Fruit fly (Drosophila melanogaster) whole organism, embryonic: ENCODE measurements around the gene CG11600.
A peak's percentile ranks its signal among the peaks of the same experiment; 100 is the strongest.

Source experiments
- C15 ChIP-seq: fragments of 200-800 bp; sonication (Bioruptor generic); IDR thresholded peaks from 3 replicates; pipeline ENCODE4 v1.3.6; 2022; ENCODE audit warnings: missing biosample characterization, missing genetic modification characterization
- CG10543 ChIP-seq: fragments of 200-800 bp; sonication (Bioruptor generic); optimal IDR thresholded peaks from 3 replicates; lab custom pipeline; 2017; ENCODE audit warnings: missing biosample characterization, mild to moderate bottlenecking, missing genetic modification characterization, moderate library complexity
- CG12219 ChIP-seq: fragments of 200-800 bp; sonication (Bioruptor generic); optimal IDR thresholded peaks from 3 replicates; lab custom pipeline; 2018; ENCODE audit warnings: missing biosample characterization, mild to moderate bottlenecking, missing genetic modification characterization
- CG13894 ChIP-seq: fragments of 200-800 bp; sonication (Bioruptor generic); optimal IDR thresholded peaks from 3 replicates; lab custom pipeline; 2018; ENCODE audit warnings: missing biosample characterization, mild to moderate bottlenecking, missing genetic modification characterization, moderate library complexity
- CG15514 ChIP-seq: fragments of 200-800 bp; sonication (Bioruptor generic); optimal IDR thresholded peaks from 3 replicates; lab custom pipeline; 2017; ENCODE audit warnings: missing biosample characterization, missing genetic modification characterization, mild to moderate bottlenecking, moderate library complexity, missing genetic modification reagents
- CG30403 ChIP-seq: fragments of 200-800 bp; sonication (Bioruptor generic); optimal IDR thresholded peaks from 3 replicates; lab custom pipeline; 2016; ENCODE audit warnings: missing biosample characterization, missing genetic modification characterization
- CG34224 ChIP-seq: fragments of 200-800 bp; sonication (Bioruptor generic); IDR thresholded peaks from 3 replicates; pipeline ENCODE4 v1.3.6; 2022; ENCODE audit warnings: missing biosample characterization, missing genetic modification characterization; ENCODE audit not compliant: partially characterized antibody
- CG34376 ChIP-seq: fragments of 200-800 bp; sonication (Bioruptor generic); optimal IDR thresholded peaks from 2 replicates; lab custom pipeline; 2018; ENCODE audit warnings: missing biosample characterization, mild to moderate bottlenecking, missing genetic modification characterization
- CG7556 ChIP-seq: fragments of 200-800 bp; sonication (Bioruptor generic); optimal IDR thresholded peaks from 2 replicates; lab custom pipeline; 2017; ENCODE audit warnings: missing biosample characterization, mild to moderate bottlenecking, missing genetic modification characterization
- Camta ChIP-seq: fragments of 200-800 bp; sonication (Bioruptor generic); optimal IDR thresholded peaks from 2 replicates; lab custom pipeline; 2016; ENCODE audit warnings: missing biosample characterization, missing genetic modification characterization
- Deaf1 ChIP-seq: fragments of 200-800 bp; optimal IDR thresholded peaks from 3 replicates; lab custom pipeline; 2019; ENCODE audit warnings: missing biosample characterization, mild to moderate bottlenecking, missing genetic modification characterization, moderate library complexity
- E2f2 ChIP-seq: fragments of 200-800 bp; sonication (Bioruptor generic); IDR thresholded peaks from 2 replicates; pipeline ENCODE4 v1.3.6; 2022; ENCODE audit warnings: missing biosample characterization, missing genetic modification characterization
- Ets65A ChIP-seq: fragments of 200-800 bp; sonication (Bioruptor generic); peaks from one replicate; lab custom pipeline; 2016; ENCODE audit warnings: missing biosample characterization, missing genetic modification characterization
- HLH3B ChIP-seq: fragments of 200-800 bp; sonication (Bioruptor generic); IDR thresholded peaks from 2 replicates; pipeline ENCODE4 v1.3.6; 2022; ENCODE audit warnings: missing biosample characterization, missing genetic modification characterization
- HLH4C ChIP-seq: fragments of 200-800 bp; sonication (Bioruptor generic); IDR thresholded peaks from 3 replicates; pipeline ENCODE4 v1.3.6; 2022; ENCODE audit warnings: missing biosample characterization, missing genetic modification characterization; ENCODE audit not compliant: partially characterized antibody
- Hr51 ChIP-seq, 2 experiments: fragments of 200-800 bp; sonication (Bioruptor generic); optimal IDR thresholded peaks; 2 replicates in 1 of 2; 3 replicates in 1 of 2; lab custom pipeline; 2016 to 2018; ENCODE audit warnings: missing biosample characterization in 2 of 2, missing genetic modification characterization in 2 of 2, mild to moderate bottlenecking in 1 of 2, moderate library complexity in 1 of 2
- Hsf ChIP-seq: fragments of 200-800 bp; sonication (Bioruptor generic); optimal IDR thresholded peaks from 3 replicates; lab custom pipeline; 2016; ENCODE audit warnings: missing biosample characterization, missing genetic modification characterization
- Jarid2 ChIP-seq: fragments of 200-800 bp; sonication (Bioruptor generic); optimal IDR thresholded peaks from 3 replicates; lab custom pipeline; 2017; ENCODE audit warnings: mild to moderate bottlenecking, missing biosample characterization, missing genetic modification reagents, missing genetic modification characterization
- Kr ChIP-seq: fragments of 200-800 bp; sonication (Bioruptor generic); optimal IDR thresholded peaks from 2 replicates; lab custom pipeline; 2017; ENCODE audit warnings: missing biosample characterization, mild to moderate bottlenecking, missing genetic modification characterization
- Med ChIP-seq: fragments of 200-800 bp; sonication (Bioruptor generic); peaks from one replicate; lab custom pipeline; 2016; ENCODE audit warnings: missing biosample characterization, missing genetic modification characterization, mild to moderate bottlenecking, inconsistent platforms, moderate library complexity
- NC2β ChIP-seq: fragments of 200-800 bp; sonication (Bioruptor generic); optimal IDR thresholded peaks from 2 replicates; lab custom pipeline; 2016; ENCODE audit warnings: missing biosample characterization, missing genetic modification characterization
- Nf-YB ChIP-seq: fragments of 200-800 bp; sonication (Bioruptor generic); optimal IDR thresholded peaks from 3 replicates; lab custom pipeline; 2019; ENCODE audit warnings: missing biosample characterization, mild to moderate bottlenecking, missing genetic modification characterization, moderate library complexity
- Nf-YC ChIP-seq: fragments of 200-800 bp; optimal IDR thresholded peaks from 3 replicates; lab custom pipeline; 2019; ENCODE audit warnings: missing biosample characterization, mild to moderate bottlenecking, missing genetic modification characterization, moderate library complexity
- Ravus ChIP-seq: fragments of 200-800 bp; sonication (Bioruptor generic); IDR thresholded peaks from 2 replicates; pipeline ENCODE4 v1.3.6; 2022; ENCODE audit warnings: missing biosample characterization, missing genetic modification characterization
- Rx ChIP-seq: fragments of 200-800 bp; sonication (Bioruptor generic); IDR thresholded peaks from 2 replicates; pipeline ENCODE4 v1.3.6; 2022; ENCODE audit warnings: missing biosample characterization, missing genetic modification characterization
- Side ChIP-seq: fragments of 200-800 bp; sonication (Bioruptor generic); optimal IDR thresholded peaks from 2 replicates; lab custom pipeline; 2016; ENCODE audit warnings: missing biosample characterization, missing genetic modification characterization
- Sry-β ChIP-seq: fragments of 200-800 bp; sonication (Bioruptor generic); optimal IDR thresholded peaks from 2 replicates; lab custom pipeline; 2018; ENCODE audit warnings: missing biosample characterization, mild to moderate bottlenecking, missing genetic modification characterization, moderate library complexity
- abd-A ChIP-seq: fragments of 200-800 bp; sonication (Bioruptor generic); optimal IDR thresholded peaks from 3 replicates; lab custom pipeline; 2019; ENCODE audit warnings: missing biosample characterization, mild to moderate bottlenecking, missing genetic modification characterization, moderate library complexity
- amos ChIP-seq: fragments of 200-800 bp; sonication (Bioruptor generic); IDR thresholded peaks from 2 replicates; pipeline ENCODE4 v1.3.6; 2022; ENCODE audit warnings: missing biosample characterization, missing genetic modification characterization; ENCODE audit not compliant: partially characterized antibody
- bab2 ChIP-seq: fragments of 200-800 bp; sonication (Bioruptor generic); optimal IDR thresholded peaks from 2 replicates; lab custom pipeline; 2016; ENCODE audit warnings: missing biosample characterization, missing genetic modification characterization
- cato ChIP-seq: fragments of 200-800 bp; sonication (Bioruptor generic); optimal IDR thresholded peaks from 2 replicates; lab custom pipeline; 2016; ENCODE audit warnings: missing biosample characterization, missing genetic modification characterization, borderline replicate concordance
- cg ChIP-seq: fragments of 200-800 bp; sonication (Bioruptor generic); optimal IDR thresholded peaks from 3 replicates; lab custom pipeline; 2019; ENCODE audit warnings: missing biosample characterization, mild to moderate bottlenecking, missing genetic modification characterization, moderate library complexity
- chif ChIP-seq, 2 experiments: fragments of 200-800 bp; sonication (Bioruptor generic); optimal IDR thresholded peaks; 3 replicates each; lab custom pipeline; 2016; ENCODE audit warnings: missing biosample characterization in 2 of 2, missing genetic modification characterization in 2 of 2
- dysf ChIP-seq: fragments of 200-800 bp; sonication (Bioruptor generic); IDR thresholded peaks from 3 replicates; pipeline ENCODE4 v1.3.6; 2022; ENCODE audit warnings: missing biosample characterization, missing genetic modification characterization
- fd64A ChIP-seq: fragments of 200-800 bp; sonication (Bioruptor generic); optimal IDR thresholded peaks from 3 replicates; lab custom pipeline; 2018; ENCODE audit warnings: missing biosample characterization, mild to moderate bottlenecking, missing genetic modification characterization
- gro ChIP-seq: fragments of 200-800 bp; sonication (Bioruptor generic); optimal IDR thresholded peaks from 2 replicates; lab custom pipeline; 2016; ENCODE audit warnings: missing biosample characterization, missing genetic modification characterization
- jing ChIP-seq: fragments of 200-800 bp; sonication (Bioruptor generic); optimal IDR thresholded peaks from 2 replicates; lab custom pipeline; 2018; ENCODE audit warnings: missing biosample characterization, mild to moderate bottlenecking, missing genetic modification characterization
- kay ChIP-seq: fragments of 200-800 bp; sonication (Bioruptor generic); optimal IDR thresholded peaks from 2 replicates; lab custom pipeline; 2016; ENCODE audit warnings: missing biosample characterization, missing genetic modification characterization
- lmd ChIP-seq: fragments of 200-800 bp; sonication (Bioruptor generic); IDR thresholded peaks from 2 replicates; pipeline ENCODE4 v1.3.6; 2022; ENCODE audit warnings: missing biosample characterization, missing genetic modification characterization
- mirr ChIP-seq: fragments of 200-800 bp; sonication (Bioruptor generic); optimal IDR thresholded peaks from 3 replicates; lab custom pipeline; 2018; ENCODE audit warnings: missing biosample characterization, mild to moderate bottlenecking, missing genetic modification characterization
- peb ChIP-seq: fragments of 200-800 bp; sonication (Bioruptor generic); IDR thresholded peaks from 2 replicates; pipeline ENCODE4 v1.3.6; 2022; ENCODE audit warnings: missing biosample characterization, missing genetic modification characterization
- pum ChIP-seq: fragments of 200-800 bp; sonication (Bioruptor generic); optimal IDR thresholded peaks from 2 replicates; lab custom pipeline; 2016; ENCODE audit warnings: missing biosample characterization, missing genetic modification characterization
- seq ChIP-seq: fragments of 200-800 bp; sonication (Bioruptor generic); IDR thresholded peaks from 2 replicates; pipeline ENCODE4 v1.3.6; 2022; ENCODE audit warnings: missing biosample characterization, missing genetic modification characterization
- sna ChIP-seq: fragments of 200-800 bp; sonication (Bioruptor generic); IDR thresholded peaks from 2 replicates; pipeline ENCODE4 v1.3.6; 2022; ENCODE audit warnings: missing biosample characterization, missing genetic modification characterization; ENCODE audit not compliant: partially characterized antibody
- sob ChIP-seq: fragments of 200-800 bp; sonication (Bioruptor generic); IDR thresholded peaks from 2 replicates; pipeline ENCODE4 v1.3.6; 2022; ENCODE audit warnings: missing biosample characterization, missing genetic modification characterization
- stwl ChIP-seq: fragments of 200-800 bp; sonication (Bioruptor generic); optimal IDR thresholded peaks from 3 replicates; lab custom pipeline; 2018; ENCODE audit warnings: missing biosample characterization, mild to moderate bottlenecking, missing genetic modification characterization, moderate library complexity
- twi ChIP-seq: fragments of 200-800 bp; optimal IDR thresholded peaks from 2 replicates; lab custom pipeline; 2019; ENCODE audit warnings: missing biosample characterization, mild to moderate bottlenecking, missing genetic modification characterization, moderate library complexity
- vvl ChIP-seq: fragments of 200-800 bp; sonication (Bioruptor generic); IDR thresholded peaks from 2 replicates; pipeline ENCODE4 v1.3.6; 2022; ENCODE audit warnings: missing biosample characterization, missing genetic modification characterization
- zfh2 ChIP-seq: fragments of 200-800 bp; sonication (Bioruptor generic); optimal IDR thresholded peaks from 2 replicates; lab custom pipeline; 2016; ENCODE audit warnings: missing biosample characterization, missing genetic modification characterization

CG11600 gene

dm6 chr3R:12591672-12592071 is 44.7 kb upstream of the CG11600 start (continued):
- TF ChIP-seq Nf-YB (GFP tag; lab: Kevin White, UChicago) (no peak), pum (GFP tag; lab: Kevin White, UChicago) (peak; percentile 29), CG15514 (GFP tag; lab: Kevin White, UChicago) (peak; percentile 38), lmd (GFP tag; lab: Robert Waterston, UW) (peak; percentile 29; the same call in 1 of the 2 replicates), NC2β (no peak), HLH4C (GFP tag; lab: Robert Waterston, UW) (peak; percentile 49; the same call in 2 of the 3 replicates), CG7556 (GFP tag; lab: Kevin White, UChicago) (peak; percentile 51), Hsf (GFP tag; lab: Kevin White, UChicago) (peak; percentile 23), cato (no peak), vvl (GFP tag; lab: Robert Waterston, UW) (peak; percentile 40), Kr (GFP tag; lab: Kevin White, UChicago) (no peak), twi (tag; lab: Kevin White, UChicago) (no peak), Ravus (GFP tag; lab: Robert Waterston, UW) (no peak; the same call in 1 of the 2 replicates), stwl (tag; lab: Kevin White, UChicago) (no peak), peb (GFP tag; lab: Robert Waterston, UW) (no peak), bab2 (GFP tag; lab: Kevin White, UChicago) (peak; percentile 33), C15 (GFP tag; lab: Robert Waterston, UW) (no peak), HLH3B (GFP tag; lab: Robert Waterston, UW) (peak; percentile 34; the same call in 1 of the 2 replicates), Camta (GFP tag; lab: Kevin White, UChicago) (no peak), jing (GFP tag; lab: Kevin White, UChicago) (no peak), kay (GFP tag; lab: Kevin White, UChicago) (no peak), Sry-β (GFP tag; lab: Kevin White, UChicago) (no peak), sob (GFP tag; lab: Robert Waterston, UW) (0 out of 2 replicates have a peak, but pooled peaks have one; percentile 35), dysf (GFP tag; lab: Robert Waterston, UW) (peak; percentile 65), CG12219 (GFP tag; lab: Kevin White, UChicago) (peak; percentile 16), mirr (GFP tag; lab: Kevin White, UChicago) (no peak), Rx (GFP tag; lab: Robert Waterston, UW) (no peak), Med (peak; percentile 36), CG30403 (GFP tag; lab: Kevin White, UChicago) (peak; percentile 38)

- TF ChIP-seq sna (GFP tag; lab: Robert Waterston, UW) (peak; percentile 48; the same call in 1 of the 2 replicates), Jarid2 (peak; percentile 61), amos (peak; percentile 5; the same call in 1 of the 2 replicates), Nf-YC (tag; lab: Kevin White, UChicago) (peak; percentile 26), abd-A (tag; lab: Kevin White, UChicago) (peak; percentile 52), Ets65A (GFP tag; lab: Kevin White, UChicago) (peak; percentile 56), CG10543 (GFP tag; lab: Kevin White, UChicago) (peak; percentile 51), fd64A (no peak), jing (GFP tag; lab: Kevin White, UChicago) (no peak), Side (GFP tag; lab: Kevin White, UChicago) (no peak), gro (GFP tag; lab: Kevin White, UChicago) (no peak), CG13894 (peak; percentile 35), zfh2 (no peak), E2f2 (no peak), seq (GFP tag; lab: Robert Waterston, UW) (0 out of 2 replicates have a peak, but pooled peaks have one; percentile 26), Deaf1 (tag; lab: Kevin White, UChicago) (peak; percentile 95), cg (GFP tag; lab: Kevin White, UChicago) (peak; percentile 11), chif (GFP tag; optimal IDR thresholded peaks at IDR 0.05; lab: Kevin White, UChicago) (no peak), CG34376 (GFP tag; lab: Kevin White, UChicago) (peak; percentile 10), CG34224 (GFP tag; lab: Robert Waterston, UW) (peak; percentile 53; the same call in 1 of the 3 replicates), Hr51 (GFP tag; optimal IDR thresholded peaks at IDR 0.05; lab: Kevin White, UChicago) (no peak)
These were observed 41.0 kb upstream of the CG11600 start, which contains the start of gene Octbeta2R for dm6 chr3R:12595187-12595889. Octbeta2R (minus strand) TSS chr3R:12595725.
